Worm (Caenorhabditis elegans) whole organism, L2 larva: ENCODE results near the gene B0393.4.

ENCODE experiments used
- C34F6.9 ChIP-seq: fragments of 150-350 bp; optimal IDR thresholded peaks from 2 replicates; lab custom pipeline; 2014; ENCODE audit warnings: missing biosample characterization, missing genetic modification characterization
- F13H6.1 ChIP-seq: sonication (generic microtip); optimal IDR thresholded peaks from 2 replicates; lab custom pipeline; 2016; ENCODE audit warnings: missing genetic modification characterization, missing compliant biosample characterization
- R02D3.7 ChIP-seq: fragments of 150-350 bp; optimal IDR thresholded peaks from 2 replicates; lab custom pipeline; 2014; ENCODE audit warnings: missing biosample characterization, missing genetic modification characterization
- Y55F3AM.14 ChIP-seq: fragments of 200-800 bp; sonication (Bioruptor generic); optimal IDR thresholded peaks from 2 replicates; lab custom pipeline; 2018; ENCODE audit warnings: mild to moderate bottlenecking, missing genetic modification characterization, missing compliant biosample characterization
- ZK546.5 ChIP-seq: sonication (generic microtip); optimal IDR thresholded peaks from 2 replicates; lab custom pipeline; 2017; ENCODE audit warnings: missing biosample characterization, missing genetic modification characterization
- alr-1 ChIP-seq: fragments of 150-350 bp; optimal IDR thresholded peaks from 2 replicates; lab custom pipeline; 2014; ENCODE audit warnings: missing biosample characterization, missing genetic modification characterization
- aly-2 ChIP-seq: fragments of 150-350 bp; optimal IDR thresholded peaks from 2 replicates; lab custom pipeline; 2014; ENCODE audit warnings: missing biosample characterization, missing genetic modification characterization
- ama-1 ChIP-seq: fragments of 150-350 bp; optimal IDR thresholded peaks from 2 replicates; lab custom pipeline; 2018; ENCODE audit warnings: inconsistent platforms
- blmp-1 ChIP-seq: sonication (generic microtip); optimal IDR thresholded peaks from 2 replicates; lab custom pipeline; 2017; ENCODE audit warnings: missing genetic modification characterization, mild to moderate bottlenecking, missing compliant biosample characterization, antibody characterized with exemption, moderate library complexity; ENCODE audit not compliant: insufficient read depth
- ceh-16 ChIP-seq: fragments of 150-350 bp; optimal IDR thresholded peaks from 2 replicates; lab custom pipeline; 2014; ENCODE audit warnings: missing biosample characterization, missing genetic modification characterization
- ceh-82 ChIP-seq: fragments of 150-350 bp; optimal IDR thresholded peaks from 2 replicates; lab custom pipeline; 2014; ENCODE audit warnings: missing biosample characterization, missing genetic modification characterization
- crh-2 ChIP-seq: sonication (generic microtip); optimal IDR thresholded peaks from 2 replicates; lab custom pipeline; 2017; ENCODE audit warnings: missing biosample characterization, missing genetic modification characterization
- dmd-4 ChIP-seq: sonication (generic microtip); optimal IDR thresholded peaks from 2 replicates; lab custom pipeline; 2017; ENCODE audit warnings: missing biosample characterization, missing genetic modification characterization
- egl-27 ChIP-seq: sonication (generic microtip); optimal IDR thresholded peaks from 3 replicates; lab custom pipeline; 2017; ENCODE audit warnings: missing biosample characterization, missing genetic modification reagents, missing genetic modification characterization
- elt-1 ChIP-seq: fragments of 150-350 bp; optimal IDR thresholded peaks from 2 replicates; lab custom pipeline; 2014; ENCODE audit warnings: missing biosample characterization, missing genetic modification characterization
- elt-3 ChIP-seq: sonication (generic microtip); optimal IDR thresholded peaks from 2 replicates; lab custom pipeline; 2017; ENCODE audit warnings: missing biosample characterization, missing genetic modification characterization
- fos-1 ChIP-seq: fragments of 150-350 bp; optimal IDR thresholded peaks from 2 replicates; lab custom pipeline; 2014; ENCODE audit warnings: missing biosample characterization, missing genetic modification characterization
- gmeb-1 ChIP-seq: fragments of 150-350 bp; optimal IDR thresholded peaks from 2 replicates; lab custom pipeline; 2014; ENCODE audit warnings: missing biosample characterization, missing genetic modification characterization
- lin-11 ChIP-seq: fragments of 150-350 bp; sonication (generic microtip); optimal IDR thresholded peaks from 2 replicates; lab custom pipeline; 2014; ENCODE audit warnings: missing biosample characterization, missing genetic modification characterization, inconsistent platforms, mixed read lengths
- lin-13 ChIP-seq: fragments of 150-350 bp; optimal IDR thresholded peaks from 2 replicates; lab custom pipeline; 2014; ENCODE audit warnings: missing biosample characterization, missing genetic modification reagents, missing genetic modification characterization
- lin-39 ChIP-seq: fragments of 150-350 bp; optimal IDR thresholded peaks from 2 replicates; lab custom pipeline; 2014; ENCODE audit warnings: missing biosample characterization, missing genetic modification reagents, missing genetic modification characterization
- lsy-2 ChIP-seq, 2 experiments: fragments of 150-350 bp in 1 of 2; sonication (generic microtip) in 1 of 2; optimal IDR thresholded peaks; 2 replicates each; lab custom pipeline; 2014 to 2017; ENCODE audit warnings: missing biosample characterization in 2 of 2, missing genetic modification characterization in 2 of 2
- mab-5 ChIP-seq: fragments of 150-350 bp; optimal IDR thresholded peaks from 2 replicates; lab custom pipeline; 2014; ENCODE audit warnings: missing biosample characterization, missing genetic modification characterization
- mbf-1 ChIP-seq: sonication (generic microtip); optimal IDR thresholded peaks from 2 replicates; lab custom pipeline; 2017; ENCODE audit warnings: missing biosample characterization, missing genetic modification characterization
- mdl-1 ChIP-seq, 2 experiments: fragments of 150-350 bp in 1 of 2; sonication (generic microtip) in 1 of 2; optimal IDR thresholded peaks; 2 replicates each; lab custom pipeline; 2017; ENCODE audit warnings: missing biosample characterization in 2 of 2, missing genetic modification characterization in 2 of 2
- nhr-10 ChIP-seq: sonication (generic microtip); optimal IDR thresholded peaks from 2 replicates; lab custom pipeline; 2017; ENCODE audit warnings: missing biosample characterization, missing genetic modification characterization
- nhr-11 ChIP-seq: fragments of 150-350 bp; optimal IDR thresholded peaks from 2 replicates; lab custom pipeline; 2014; ENCODE audit warnings: missing biosample characterization, missing genetic modification characterization
- nhr-12 ChIP-seq: fragments of 150-350 bp; optimal IDR thresholded peaks from 2 replicates; lab custom pipeline; 2014; ENCODE audit warnings: missing biosample characterization, missing genetic modification characterization
- nhr-129 ChIP-seq: fragments of 150-350 bp; optimal IDR thresholded peaks from 2 replicates; lab custom pipeline; 2014; ENCODE audit warnings: missing biosample characterization, missing genetic modification characterization
- nhr-21 ChIP-seq: fragments of 150-350 bp; optimal IDR thresholded peaks from 2 replicates; lab custom pipeline; 2014; ENCODE audit warnings: missing biosample characterization, missing genetic modification characterization
- nhr-23 ChIP-seq: fragments of 150-350 bp; optimal IDR thresholded peaks from 2 replicates; lab custom pipeline; 2014; ENCODE audit warnings: missing biosample characterization, missing genetic modification reagents, missing genetic modification characterization
- nhr-237 ChIP-seq: fragments of 150-350 bp; optimal IDR thresholded peaks from 2 replicates; lab custom pipeline; 2014; ENCODE audit warnings: missing biosample characterization, missing genetic modification characterization
- nhr-25 ChIP-seq: fragments of 150-350 bp; sonication (generic microtip); optimal IDR thresholded peaks from 3 replicates; lab custom pipeline; 2014; ENCODE audit warnings: missing biosample characterization, missing genetic modification characterization
- nhr-6 ChIP-seq: fragments of 150-350 bp; optimal IDR thresholded peaks from 2 replicates; lab custom pipeline; 2014; ENCODE audit warnings: missing biosample characterization, missing genetic modification characterization
- nhr-77 ChIP-seq: fragments of 150-350 bp; optimal IDR thresholded peaks from 2 replicates; lab custom pipeline; 2014; ENCODE audit warnings: missing biosample characterization, missing genetic modification characterization
- peb-1 ChIP-seq: fragments of 150-350 bp; optimal IDR thresholded peaks from 2 replicates; lab custom pipeline; 2014; ENCODE audit warnings: missing biosample characterization, missing genetic modification characterization
- sem-4 ChIP-seq: fragments of 150-350 bp; optimal IDR thresholded peaks from 2 replicates; lab custom pipeline; 2014; ENCODE audit warnings: missing biosample characterization, missing genetic modification reagents, missing genetic modification characterization
- skn-1 ChIP-seq: sonication (generic microtip); optimal IDR thresholded peaks from 2 replicates; lab custom pipeline; 2017; ENCODE audit warnings: missing biosample characterization, missing genetic modification characterization
- sma-3 ChIP-seq: sonication (generic microtip); optimal IDR thresholded peaks from 2 replicates; lab custom pipeline; 2016; ENCODE audit warnings: missing genetic modification reagents, missing genetic modification characterization, missing compliant biosample characterization
- sma-9 ChIP-seq, 2 experiments: fragments of 150-350 bp in 1 of 2; sonication (generic microtip) in 1 of 2; optimal IDR thresholded peaks; 2 replicates each; lab custom pipeline; 2014 to 2016; ENCODE audit warnings: missing genetic modification characterization in 2 of 2, mild to moderate bottlenecking in 1 of 2, missing biosample characterization in 1 of 2, missing compliant biosample characterization in 1 of 2, missing genetic modification reagents in 1 of 2, moderate library complexity in 1 of 2
- snpc-4 ChIP-seq: fragments of 150-350 bp; optimal IDR thresholded peaks from 2 replicates; lab custom pipeline; 2014; ENCODE audit warnings: missing biosample characterization, missing genetic modification characterization
- unc-39 ChIP-seq: fragments of 150-350 bp; optimal IDR thresholded peaks from 2 replicates; lab custom pipeline; 2014; ENCODE audit warnings: missing biosample characterization, missing genetic modification characterization
- unc-55 ChIP-seq: fragments of 150-350 bp; sonication (generic microtip); optimal IDR thresholded peaks from 3 replicates; lab custom pipeline; 2014; ENCODE audit warnings: missing biosample characterization, missing genetic modification reagents, missing genetic modification characterization
- unc-62 ChIP-seq: fragments of 150-350 bp; optimal IDR thresholded peaks from 2 replicates; lab custom pipeline; 2014; ENCODE audit warnings: missing biosample characterization, missing genetic modification reagents, missing genetic modification characterization
- zag-1 ChIP-seq: fragments of 150-350 bp; optimal IDR thresholded peaks from 2 replicates; lab custom pipeline; 2014; ENCODE audit warnings: missing biosample characterization, missing genetic modification characterization
- ztf-1 ChIP-seq: fragments of 200-800 bp; sonication (Bioruptor generic); conservative IDR thresholded peaks from 2 replicates; pipeline ENCODE4 v1.3.6; 2022; ENCODE audit warnings: missing genetic modification characterization, missing compliant biosample characterization
- ztf-11 ChIP-seq: sonication (generic microtip); optimal IDR thresholded peaks from 2 replicates; lab custom pipeline; 2017; ENCODE audit warnings: missing biosample characterization, missing genetic modification characterization
- ztf-4 ChIP-seq: fragments of 150-350 bp; optimal IDR thresholded peaks from 2 replicates; lab custom pipeline; 2014; ENCODE audit warnings: missing biosample characterization, missing genetic modification characterization

The B0393.4 gene

ce11 chrIII:4756983-4757382, 6.4 kb downstream of the B0393.4 start, which contains the start of gene fbxl-2 (continued):
- TF ChIP-seq sma-9 (GFP tag; optimal IDR thresholded peaks at IDR 0.05; lab: Kevin White, UChicago) (peak; percentile 96), sma-9 (tag; optimal IDR thresholded peaks at IDR 0.05; lab: Kevin White, UChicago) (no peak)

ce11 chrIII:4754001-4754561, 9.3 kb downstream of the B0393.4 start, which contains the start of the genes rps-0 and rbg-3:
rps-0 (minus strand) TSS chrIII:4754051.
rbg-3 (plus strand) TSS chrIII:4754424.
- peak; percentile 51 for TF ChIP-seq nhr-77 (tag; lab: Kevin White, UChicago)
- no peak for TF ChIP-seq dmd-4 (tag; lab: Kevin White, UChicago)
- peak; percentile 97 for TF ChIP-seq R02D3.7
- peak; percentile 92 for TF ChIP-seq fos-1 (tag; lab: Kevin White, UChicago)
- TF ChIP-seq lin-11 (tag; lab: Kevin White, UChicago) = peak; percentile 89
- TF ChIP-seq unc-62 (GFP tag; lab: Kevin White, UChicago) = peak; percentile 28
- no peak for TF ChIP-seq ztf-1 (GFP tag; lab: Robert Waterston, UW)
- TF ChIP-seq alr-1 (tag; lab: Kevin White, UChicago) = no peak
- TF ChIP-seq ztf-4 (tag; lab: Kevin White, UChicago) = peak; percentile 80
- peak; percentile 86 for TF ChIP-seq F13H6.1 (tag; lab: Kevin White, UChicago)
- TF ChIP-seq nhr-10 (tag; lab: Kevin White, UChicago) = no peak
- TF ChIP-seq nhr-237 (tag; lab: Kevin White, UChicago) = no peak
- TF ChIP-seq mab-5 = peak; percentile 85
- TF ChIP-seq lin-13 = peak; percentile 94
- peak in 1 of 2 experiments; percentile 45 for TF ChIP-seq mdl-1 (tag; optimal IDR thresholded peaks at IDR 0.05; lab: Kevin White, UChicago)
- TF ChIP-seq Y55F3AM.14 (GFP tag; lab: Kevin White, UChicago) = no peak
- no peak for TF ChIP-seq nhr-12
- TF ChIP-seq aly-2 (tag; lab: Kevin White, UChicago) = no peak
- TF ChIP-seq ceh-16 (tag; lab: Kevin White, UChicago) = peak; percentile 68
- no peak for TF ChIP-seq lin-39 (tag; lab: Kevin White, UChicago)
- TF ChIP-seq ceh-82 (tag; lab: Kevin White, UChicago) = peak; percentile 57
- TF ChIP-seq zag-1 = peak; percentile 27
- TF ChIP-seq mbf-1 (tag; lab: Kevin White, UChicago) = no peak
- peak; percentile 97 for TF ChIP-seq unc-55 (GFP tag; lab: Kevin White, UChicago)
- TF ChIP-seq snpc-4 (tag; lab: Kevin White, UChicago) = peak; percentile 44
- no peak for TF ChIP-seq nhr-23
- peak; percentile 95 for TF ChIP-seq sma-3
- TF ChIP-seq C34F6.9 (tag; lab: Kevin White, UChicago) = peak; percentile 97
- peak; percentile 89 for TF ChIP-seq sma-9 (GFP tag; optimal IDR thresholded peaks at IDR 0.05; lab: Kevin White, UChicago)
- TF ChIP-seq sma-9 (tag; optimal IDR thresholded peaks at IDR 0.05; lab: Kevin White, UChicago) = no peak
- peak; percentile 73 for TF ChIP-seq ZK546.5 (tag; lab: Kevin White, UChicago)
- peak; percentile 79 for TF ChIP-seq skn-1
- no peak for TF ChIP-seq ztf-11 (tag; lab: Kevin White, UChicago)
- no peak for TF ChIP-seq elt-3 (tag; lab: Kevin White, UChicago)
- peak; percentile 64 for TF ChIP-seq ama-1
- peak; percentile 93 for TF ChIP-seq gmeb-1 (tag; lab: Kevin White, UChicago)
- peak; percentile 94 for TF ChIP-seq nhr-129 (tag; lab: Kevin White, UChicago)
- TF ChIP-seq nhr-25 = peak; percentile 95
- TF ChIP-seq nhr-6 (tag; lab: Kevin White, UChicago) = peak; percentile 91
- peak; percentile 91 for TF ChIP-seq sem-4
- TF ChIP-seq egl-27 = peak; percentile 80
- TF ChIP-seq blmp-1 = peak; percentile 69
- TF ChIP-seq peb-1 = no peak
- TF ChIP-seq crh-2 (tag; lab: Kevin White, UChicago) = peak; percentile 94
- no peak for TF ChIP-seq nhr-11 (tag; lab: Kevin White, UChicago)
- peak; percentile 93 for TF ChIP-seq nhr-21 (tag; lab: Kevin White, UChicago)
- no peak for TF ChIP-seq elt-1
- no peak for TF ChIP-seq unc-39 (tag; lab: Kevin White, UChicago)
- TF ChIP-seq lsy-2 (tag; optimal IDR thresholded peaks at IDR 0.05; lab: Kevin White, UChicago) = peak; percentile 91 to 98
